Fruit fly (Drosophila melanogaster) S2 (cell line): ENCODE results near the gene lectin-33A.

Experiments
- CG8478 ChIP-seq: fragments of >200 bp; optimal IDR thresholded peaks from 2 replicates; lab custom pipeline; 2018
- CTCF ChIP-seq, 2 experiments: fragments of >200 bp; optimal IDR thresholded peaks; 2 replicates each; lab custom pipeline; 2018

lectin-33A gene

dm6 chr2L:11027825-11028496 lies 26.1 kb downstream of the lectin-33A start:
- no peak for TF ChIP-seq CTCF (optimal IDR thresholded peaks at IDR 0.05; lab: Kevin White, UChicago)
- no peak for TF ChIP-seq CG8478 (lab: Kevin White, UChicago)

- TF ChIP-seq CG8478 (lab: Kevin White, UChicago) (no peak), CTCF (optimal IDR thresholded peaks at IDR 0.05; lab: Kevin White, UChicago) (no peak)
Observed at dm6 chr2L:11032285-11032970, 30.6 kb downstream of the lectin-33A start.

DNA sequence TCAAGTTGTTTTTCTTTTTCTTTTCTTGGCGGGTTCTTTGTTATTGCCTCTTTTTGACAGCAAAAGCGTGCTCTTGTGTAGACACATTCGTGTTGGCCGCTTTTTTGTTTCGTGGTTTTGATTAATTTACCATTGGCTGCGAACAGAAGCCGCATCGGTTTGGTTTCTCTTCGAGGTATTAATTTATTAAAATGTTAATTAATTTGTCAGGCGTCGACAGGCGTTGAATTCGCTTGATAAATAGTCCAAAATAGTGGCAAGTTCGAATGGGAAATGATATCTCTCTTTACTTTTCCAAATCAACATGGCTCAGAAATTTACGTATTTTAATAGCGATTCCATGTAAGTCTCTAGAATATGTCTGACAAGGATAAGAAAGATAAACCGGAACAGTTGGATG lies 32.6 kb downstream of the lectin-33A start, which contains the start of gene CG18666:
Gene CG18666, plus strand, starts transcription at position 301 of the 400 bp plus-strand sequence.
- TF ChIP-seq CTCF (optimal IDR thresholded peaks at IDR 0.05; lab: Kevin White, UChicago) (no peak), CG8478 (lab: Kevin White, UChicago) (no peak)

- TF ChIP-seq CG8478 (lab: Kevin White, UChicago) (no peak), CTCF (optimal IDR thresholded peaks at IDR 0.05; lab: Kevin White, UChicago) (no peak)
Observed at dm6 chr2L:11037583-11038517, 36.0 kb downstream of the lectin-33A start.

DNA sequence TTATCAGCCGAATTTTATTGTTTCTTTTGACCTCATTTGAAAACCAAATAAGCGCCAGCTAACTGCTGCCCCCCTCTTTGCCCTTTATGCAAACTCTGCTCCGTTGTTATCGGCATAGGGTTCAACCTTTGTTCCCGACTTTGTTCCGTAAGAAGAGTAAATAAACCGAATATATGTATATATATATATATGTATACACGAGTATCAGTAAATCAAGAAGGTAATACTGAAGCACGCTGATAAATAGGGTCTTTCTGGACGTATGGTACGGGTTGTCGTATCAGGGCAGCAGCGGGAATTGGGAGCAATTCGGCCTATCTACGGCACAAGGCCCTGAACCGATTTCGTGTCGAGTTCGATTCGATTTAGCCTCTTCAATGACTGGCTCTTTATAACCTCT lies 37.0 kb downstream of the lectin-33A start:
- TF ChIP-seq CTCF (optimal IDR thresholded peaks at IDR 0.05; lab: Kevin White, UChicago) (no peak), CG8478 (lab: Kevin White, UChicago) (no peak)

dm6 chr2L:11039548-11040144 lies 37.8 kb downstream of the lectin-33A start:
- TF ChIP-seq CTCF (optimal IDR thresholded peaks at IDR 0.05; lab: Kevin White, UChicago) (no peak), CG8478 (lab: Kevin White, UChicago) (no peak)

DNA sequence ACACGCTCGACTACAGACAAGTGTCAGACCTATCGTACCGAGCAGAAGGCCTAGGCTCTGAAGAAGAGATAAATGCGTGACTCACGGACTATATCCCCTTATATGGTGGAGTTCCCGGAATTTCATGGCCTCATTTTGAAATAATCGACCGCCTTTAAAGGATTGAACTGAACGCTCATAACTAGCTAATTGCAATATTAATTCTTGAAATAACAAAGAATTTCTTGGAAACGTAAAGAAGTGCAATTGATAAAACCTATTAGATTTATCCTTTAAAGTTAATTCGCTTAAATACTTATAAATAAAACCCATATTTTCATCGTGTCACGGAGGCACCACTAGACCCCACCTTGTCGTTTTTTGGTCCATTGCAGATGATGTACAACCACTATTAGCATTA lies 39.2 kb downstream of the lectin-33A start:
- TF ChIP-seq CTCF (optimal IDR thresholded peaks at IDR 0.05; lab: Kevin White, UChicago) (no peak), CG8478 (lab: Kevin White, UChicago) (no peak)

DNA sequence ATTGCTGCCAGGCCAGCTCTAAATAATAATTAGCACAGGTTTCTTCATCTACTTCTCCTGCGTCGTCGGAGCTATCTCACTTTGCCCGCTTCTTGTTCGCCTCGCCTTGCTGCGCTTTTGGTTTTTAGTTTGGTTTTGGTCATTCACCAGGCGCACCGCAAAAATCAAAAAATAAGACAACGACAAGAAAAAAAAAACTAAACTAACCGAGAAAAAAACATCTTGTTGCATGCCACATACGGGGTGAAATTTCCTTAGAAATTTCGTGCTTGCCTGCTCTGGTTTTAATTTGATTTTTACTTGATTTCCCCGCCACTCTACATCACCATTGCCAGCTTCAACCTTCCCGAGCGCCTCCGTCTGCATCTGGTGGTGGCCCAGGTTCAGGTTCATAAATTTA lies 39.9 kb downstream of the lectin-33A start:
- TF ChIP-seq CTCF (optimal IDR thresholded peaks at IDR 0.05; lab: Kevin White, UChicago) (no peak), CG8478 (lab: Kevin White, UChicago) (no peak)

dm6 chr2L:11044678-11045466 lies 43.0 kb downstream of the lectin-33A start:
- TF ChIP-seq CTCF (optimal IDR thresholded peaks at IDR 0.05; lab: Kevin White, UChicago) (no peak), CG8478 (lab: Kevin White, UChicago) (no peak)

dm6 chr2L:11045467-11045914 lies 43.6 kb downstream of the lectin-33A start:
- TF ChIP-seq CTCF (optimal IDR thresholded peaks at IDR 0.05; lab: Kevin White, UChicago) (no peak), CG8478 (lab: Kevin White, UChicago) (no peak)

dm6 chr2L:11046051-11046450 lies 44.2 kb downstream of the lectin-33A start:
- TF ChIP-seq CG8478 (lab: Kevin White, UChicago) (no peak), CTCF (optimal IDR thresholded peaks at IDR 0.05; lab: Kevin White, UChicago) (no peak)

DNA sequence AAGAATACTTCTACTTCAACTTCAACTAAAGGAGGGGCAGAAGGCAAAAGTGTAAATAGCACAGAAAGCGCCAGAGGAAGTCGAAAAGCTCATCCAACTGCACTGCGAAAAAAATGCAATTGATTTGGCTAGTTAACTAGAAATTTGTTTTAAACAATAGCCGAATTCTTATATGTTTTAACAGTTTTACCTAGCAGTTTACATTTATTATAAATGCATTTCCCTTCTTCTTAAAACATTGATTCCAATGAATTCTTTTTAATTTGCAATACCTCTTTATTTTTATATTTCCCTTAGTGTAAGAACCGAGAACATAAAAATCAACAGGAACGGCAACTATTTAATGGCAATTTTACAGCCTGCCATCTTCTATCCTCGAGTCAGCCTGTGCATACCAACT lies 46.4 kb downstream of the lectin-33A start:
- TF ChIP-seq CTCF (optimal IDR thresholded peaks at IDR 0.05; lab: Kevin White, UChicago), result no peak
- TF ChIP-seq CG8478 (lab: Kevin White, UChicago), result no peak

dm6 chr2L:11049723-11050122 lies 47.9 kb downstream of the lectin-33A start:
- TF ChIP-seq CTCF (optimal IDR thresholded peaks at IDR 0.05; lab: Kevin White, UChicago), result no peak
- no peak for TF ChIP-seq CG8478 (lab: Kevin White, UChicago)
